Fruit fly (Drosophila melanogaster): ENCODE data around the gene Tcs5.

Tcs5 gene

DNA sequence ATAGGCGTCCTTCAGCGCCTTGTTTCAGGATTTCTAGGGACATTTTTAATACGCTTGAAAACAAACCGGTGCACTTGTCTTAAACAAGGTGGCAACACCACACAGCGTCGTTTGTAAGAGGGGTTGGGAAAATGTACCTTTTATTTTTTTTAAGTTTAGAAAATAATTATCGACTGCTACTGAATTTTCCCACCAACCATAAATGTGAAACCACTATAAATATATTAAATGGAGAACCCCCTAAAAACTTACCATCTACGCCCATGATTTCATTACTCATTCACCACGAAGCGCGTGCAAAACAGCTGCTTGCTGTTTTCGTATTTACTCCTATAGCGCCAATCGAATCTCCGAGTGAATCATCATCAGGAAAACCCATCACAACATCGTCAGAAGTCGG lies at the start of gene Tcs5, which contains the start of gene CHMP2B (continued):
- TF ChIP-seq CG2889 (GFP tag; IDR thresholded peaks at IDR 0.05) (peak; percentile 100), CG8944 (GFP tag; optimal IDR thresholded peaks at IDR 0.05) (peak; percentile 100), Hr39 (optimal IDR thresholded peaks at IDR 0.05) (no peak), luna (GFP tag; optimal IDR thresholded peaks at IDR 0.05) (peak; percentile 99), Ada2b (GFP tag; IDR thresholded peaks at IDR 0.05) (peak; percentile 100), seq (GFP tag; IDR thresholded peaks at IDR 0.05) (peak; percentile 100), CG7963 (GFP tag; IDR thresholded peaks at IDR 0.05; ENCODE audit: partially characterized antibody) (no peak), eve (GFP tag; optimal IDR thresholded peaks at IDR 0.05) (peak in 1 of 2 experiments; percentile 80), nau (GFP tag; optimal IDR thresholded peaks at IDR 0.05) (peak; percentile 99), B-H2 (GFP tag; optimal IDR thresholded peaks at IDR 0.05) (peak; percentile 100), CG12236 (GFP tag; optimal IDR thresholded peaks at IDR 0.05) (peak; percentile 99), al (GFP tag; IDR thresholded peaks at IDR 0.05) (peak; percentile 100), Ravus (GFP tag; IDR thresholded peaks at IDR 0.05) (peak; percentile 100), CG10274 (GFP tag; optimal IDR thresholded peaks at IDR 0.05) (peak; percentile 96), Fer1 (GFP tag; optimal IDR thresholded peaks at IDR 0.05) (peak; percentile 99), az2 (GFP tag; optimal IDR thresholded peaks at IDR 0.05) (peak; percentile 100), CG6654 (GFP tag; optimal IDR thresholded peaks at IDR 0.05) (peak; percentile 96), CG10959 (GFP tag; IDR thresholded peaks at IDR 0.05) (peak; percentile 100), HmgD (GFP tag; optimal IDR thresholded peaks at IDR 0.05) (peak; percentile 99), Taf1 (GFP tag; IDR thresholded peaks at IDR 0.05) (peak; percentile 100), zf30C (GFP tag; optimal IDR thresholded peaks at IDR 0.05) (no peak), tup (GFP tag; optimal IDR thresholded peaks at IDR 0.05) (peak; percentile 100), NFAT (GFP tag; IDR thresholded peaks at IDR 0.05) (peak; percentile 100), Bdp1 (GFP tag; optimal IDR thresholded peaks at IDR 0.05) (peak; percentile 96), nmo (GFP tag; optimal IDR thresholded peaks at IDR 0.05) (peak; percentile 100), CG10462 (GFP tag; optimal IDR thresholded peaks at IDR 0.05) (peak; percentile 100), zfh1 (GFP tag; IDR thresholded peaks at IDR 0.05) (peak; percentile 100), NC2α (GFP tag; optimal IDR thresholded peaks at IDR 0.05) (peak; percentile 99), Dbx (GFP tag; IDR thresholded peaks at IDR 0.05) (peak; percentile 100), ewg (GFP tag; optimal IDR thresholded peaks at IDR 0.05) (peak; percentile 99), Usf (GFP tag; optimal IDR thresholded peaks at IDR 0.05) (peak; percentile 100), schlank (tag; optimal IDR thresholded peaks at IDR 0.05) (peak; percentile 99), shn (GFP tag; optimal IDR thresholded peaks at IDR 0.05) (peak; percentile 99), CG7987 (GFP tag; optimal IDR thresholded peaks at IDR 0.05) (peak; percentile 99), grn (GFP tag; optimal IDR thresholded peaks at IDR 0.05) (peak; percentile 95), Atf-2 (GFP tag; optimal IDR thresholded peaks at IDR 0.05) (peak; percentile 99), CG4730 (GFP tag; IDR thresholded peaks at IDR 0.05) (peak; percentile 100), Neu2 (GFP tag; optimal IDR thresholded peaks at IDR 0.05; ENCODE audit: borderline replicate concordance) (peak; percentile 97), CG31365 (tag; optimal IDR thresholded peaks at IDR 0.05) (peak; percentile 93), Abd-B (GFP tag; optimal IDR thresholded peaks at IDR 0.05) (peak; percentile 100), Tbp (GFP tag; optimal IDR thresholded peaks at IDR 0.05) (no peak), fd3F (GFP tag; optimal IDR thresholded peaks at IDR 0.05) (peak; percentile 100), pum (GFP tag; optimal IDR thresholded peaks at IDR 0.05) (peak; percentile 100), kni (GFP tag; optimal IDR thresholded peaks at IDR 0.05) (peak; percentile 98), CG15269 (tag; optimal IDR thresholded peaks at IDR 0.05) (peak; percentile 100), btn (GFP tag; optimal IDR thresholded peaks at IDR 0.05) (peak; percentile 99), sr (GFP tag; IDR thresholded peaks at IDR 0.05) (peak; percentile 100), ssp (GFP tag; IDR thresholded peaks at IDR 0.05) (peak; percentile 98), CG3407 (GFP tag; optimal IDR thresholded peaks at IDR 0.05) (peak; percentile 99), Fer3 (tag; optimal IDR thresholded peaks at IDR 0.05) (peak; percentile 100), CG43689 (GFP tag; IDR thresholded peaks at IDR 0.05) (peak; percentile 99), CG6813 (GFP tag; optimal IDR thresholded peaks at IDR 0.05) (peak; percentile 99)

Data from whole organism, embryonic.